Worm (Caenorhabditis elegans): Measurements from ENCODE around the gene mes-6.

DNA sequence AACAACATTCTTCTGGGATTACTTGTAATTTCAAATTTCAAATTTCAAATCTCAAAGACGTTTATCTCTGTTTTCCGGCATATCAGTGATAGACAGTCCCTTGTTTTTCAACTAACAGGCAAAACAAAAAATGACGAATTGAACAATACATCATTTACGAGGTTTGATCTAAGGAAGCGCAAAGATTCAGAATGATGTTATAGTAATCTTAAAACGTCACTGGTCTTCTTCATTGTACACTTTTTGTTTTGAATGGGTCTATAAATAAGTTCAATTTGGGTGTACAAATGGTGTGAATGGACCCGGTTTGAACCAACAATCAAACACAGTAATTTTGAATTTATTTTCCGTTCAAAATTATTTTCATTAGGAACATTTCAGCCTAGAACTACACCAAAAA lies 12.9 kb downstream of the mes-6 start:
- no peak for TF ChIP-seq him-1 (tag; optimal IDR thresholded peaks at IDR 0.05)
- TF ChIP-seq W03F9.2 (tag; optimal IDR thresholded peaks at IDR 0.05): no peak
